Worm (Caenorhabditis elegans) whole organism, L3 larva: Measurements from ENCODE around the gene lpr-3.
A peak's percentile ranks its signal among the peaks of the same experiment; 100 is the strongest.

Experiments
- R02D3.7 ChIP-seq: fragments of 150-350 bp; optimal IDR thresholded peaks from 2 replicates; lab custom pipeline; 2014; ENCODE audit warnings: missing biosample characterization, missing genetic modification characterization
- ZK546.5 ChIP-seq: sonication (generic microtip); optimal IDR thresholded peaks from 2 replicates; lab custom pipeline; 2017; ENCODE audit warnings: missing biosample characterization, missing genetic modification characterization
- aly-2 ChIP-seq: fragments of 150-350 bp; optimal IDR thresholded peaks from 2 replicates; lab custom pipeline; 2014; ENCODE audit warnings: missing biosample characterization, missing genetic modification characterization
- ama-1 ChIP-seq: fragments of 150-350 bp; optimal IDR thresholded peaks from 2 replicates; lab custom pipeline; 2018
- ceh-16 ChIP-seq: sonication (generic microtip); optimal IDR thresholded peaks from 2 replicates; lab custom pipeline; 2017; ENCODE audit warnings: missing biosample characterization, missing genetic modification characterization
- ceh-28 ChIP-seq: fragments of 150-350 bp; optimal IDR thresholded peaks from 2 replicates; lab custom pipeline; 2014; ENCODE audit warnings: missing biosample characterization, missing genetic modification reagents, missing genetic modification characterization
- ceh-82 ChIP-seq: fragments of 150-350 bp; optimal IDR thresholded peaks from 2 replicates; lab custom pipeline; 2014; ENCODE audit warnings: missing biosample characterization, missing genetic modification characterization
- ceh-9 ChIP-seq: sonication (generic microtip); optimal IDR thresholded peaks from 2 replicates; lab custom pipeline; 2018; ENCODE audit warnings: missing biosample characterization, missing genetic modification characterization
- daf-12 ChIP-seq: fragments of 150-350 bp; optimal IDR thresholded peaks from 2 replicates; lab custom pipeline; 2014; ENCODE audit warnings: missing biosample characterization, missing genetic modification reagents, missing genetic modification characterization
- egl-27 ChIP-seq: sonication (generic microtip); optimal IDR thresholded peaks from 4 replicates; lab custom pipeline; 2017; ENCODE audit warnings: missing biosample characterization, missing genetic modification reagents, missing genetic modification characterization
- egl-5 ChIP-seq: fragments of 150-350 bp; optimal IDR thresholded peaks from 2 replicates; lab custom pipeline; 2017; ENCODE audit warnings: missing biosample characterization, missing genetic modification reagents, missing genetic modification characterization, inconsistent platforms
- elt-1 ChIP-seq: fragments of 150-350 bp; optimal IDR thresholded peaks from 2 replicates; lab custom pipeline; 2014; ENCODE audit warnings: missing biosample characterization, missing genetic modification characterization
- elt-2 ChIP-seq: sonication (generic microtip); optimal IDR thresholded peaks from 2 replicates; lab custom pipeline; 2016; ENCODE audit warnings: missing genetic modification reagents, mild to moderate bottlenecking, missing genetic modification characterization, missing compliant biosample characterization
- elt-3 ChIP-seq, 3 experiments: fragments of 150-350 bp in 1 of 3; sonication (generic microtip) in 2 of 3; optimal IDR thresholded peaks; 2 replicates in 2 of 3; 4 replicates in 1 of 3; lab custom pipeline; 2014 to 2017; ENCODE audit warnings: missing biosample characterization in 3 of 3, missing genetic modification characterization in 3 of 3
- eor-1 ChIP-seq, 2 experiments: fragments of 150-350 bp; optimal IDR thresholded peaks; 2 replicates each; lab custom pipeline; 2014 to 2018; ENCODE audit warnings: missing biosample characterization in 2 of 2, missing genetic modification characterization in 2 of 2
- fkh-10 ChIP-seq: sonication (generic microtip); optimal IDR thresholded peaks from 2 replicates; lab custom pipeline; 2017; ENCODE audit warnings: missing biosample characterization, missing genetic modification reagents, missing genetic modification characterization
- fkh-2 ChIP-seq: fragments of 150-350 bp; optimal IDR thresholded peaks from 2 replicates; lab custom pipeline; 2014; ENCODE audit warnings: missing biosample characterization, missing genetic modification reagents, missing genetic modification characterization
- fos-1 ChIP-seq: fragments of 150-350 bp; optimal IDR thresholded peaks from 2 replicates; lab custom pipeline; 2014; ENCODE audit warnings: missing biosample characterization, missing genetic modification characterization
- hmg-11 ChIP-seq: sonication (generic microtip); optimal IDR thresholded peaks from 2 replicates; lab custom pipeline; 2016; ENCODE audit warnings: missing genetic modification characterization, missing compliant biosample characterization
- jun-1 ChIP-seq: fragments of 150-350 bp; optimal IDR thresholded peaks from 2 replicates; lab custom pipeline; 2014; ENCODE audit warnings: missing biosample characterization, missing genetic modification reagents, missing genetic modification characterization
- lin-15B ChIP-seq: fragments of 150-350 bp; optimal IDR thresholded peaks from 2 replicates; lab custom pipeline; 2014; ENCODE audit warnings: missing biosample characterization, missing genetic modification characterization
- lin-39 ChIP-seq: fragments of 150-350 bp; optimal IDR thresholded peaks from 2 replicates; lab custom pipeline; 2018; ENCODE audit warnings: missing biosample characterization, missing genetic modification reagents, missing genetic modification characterization
- lsy-12 ChIP-seq: sonication (generic microtip); optimal IDR thresholded peaks from 2 replicates; lab custom pipeline; 2016; ENCODE audit warnings: mild to moderate bottlenecking, missing genetic modification characterization, missing compliant biosample characterization
- mdl-1 ChIP-seq: fragments of 150-350 bp; optimal IDR thresholded peaks from 2 replicates; lab custom pipeline; 2014; ENCODE audit warnings: missing biosample characterization, missing genetic modification characterization
- mml-1 ChIP-seq: fragments of 150-350 bp; sonication (generic microtip); optimal IDR thresholded peaks from 3 replicates; lab custom pipeline; 2014; ENCODE audit warnings: missing biosample characterization, missing genetic modification characterization
- nfya-1 ChIP-seq: sonication (generic microtip); optimal IDR thresholded peaks from 2 replicates; lab custom pipeline; 2017; ENCODE audit warnings: missing genetic modification characterization, mild to moderate bottlenecking, missing compliant biosample characterization, antibody characterized with exemption, moderate library complexity; ENCODE audit not compliant: insufficient read depth
- nhr-11 ChIP-seq: fragments of 150-350 bp; optimal IDR thresholded peaks from 2 replicates; lab custom pipeline; 2014; ENCODE audit warnings: missing biosample characterization, missing genetic modification characterization
- nhr-12 ChIP-seq: fragments of 150-350 bp; optimal IDR thresholded peaks from 2 replicates; lab custom pipeline; 2014; ENCODE audit warnings: missing biosample characterization, missing genetic modification characterization
- nhr-23 ChIP-seq: fragments of 150-350 bp; optimal IDR thresholded peaks from 2 replicates; lab custom pipeline; 2014; ENCODE audit warnings: missing biosample characterization, missing genetic modification reagents, missing genetic modification characterization
- nhr-237 ChIP-seq: fragments of 150-350 bp; optimal IDR thresholded peaks from 2 replicates; lab custom pipeline; 2014; ENCODE audit warnings: missing biosample characterization, missing genetic modification characterization
- nhr-25 ChIP-seq: sonication (generic microtip); optimal IDR thresholded peaks from 2 replicates; lab custom pipeline; 2017; ENCODE audit warnings: missing biosample characterization, missing genetic modification characterization
- nhr-28 ChIP-seq: fragments of 150-350 bp; optimal IDR thresholded peaks from 2 replicates; lab custom pipeline; 2014; ENCODE audit warnings: missing biosample characterization, missing genetic modification characterization
- nhr-43 ChIP-seq: sonication (generic microtip); optimal IDR thresholded peaks from 2 replicates; lab custom pipeline; 2016; ENCODE audit warnings: mild to moderate bottlenecking, missing genetic modification characterization, missing compliant biosample characterization; ENCODE audit not compliant: poor library complexity, severe bottlenecking
- nhr-67 ChIP-seq: fragments of 150-350 bp; optimal IDR thresholded peaks from 2 replicates; lab custom pipeline; 2014; ENCODE audit warnings: missing biosample characterization, missing genetic modification characterization
- nhr-76 ChIP-seq: fragments of 150-350 bp; sonication (generic microtip); optimal IDR thresholded peaks from 5 replicates; lab custom pipeline; 2014; ENCODE audit warnings: missing biosample characterization, missing genetic modification characterization
- nhr-77 ChIP-seq: fragments of 150-350 bp; optimal IDR thresholded peaks from 2 replicates; lab custom pipeline; 2014; ENCODE audit warnings: missing biosample characterization, missing genetic modification characterization
- pha-4 ChIP-seq: fragments of 150-350 bp; optimal IDR thresholded peaks from 2 replicates; lab custom pipeline; 2014; ENCODE audit warnings: missing biosample characterization, missing genetic modification reagents, missing genetic modification characterization
- pqm-1 ChIP-seq: fragments of 150-350 bp; optimal IDR thresholded peaks from 2 replicates; lab custom pipeline; 2017; ENCODE audit warnings: missing biosample characterization, missing genetic modification characterization, inconsistent platforms
- sea-2 ChIP-seq: fragments of 150-350 bp; sonication (generic microtip); optimal IDR thresholded peaks from 4 replicates; lab custom pipeline; 2014; ENCODE audit warnings: missing biosample characterization, missing genetic modification reagents, missing genetic modification characterization
- skn-1 ChIP-seq: fragments of 150-350 bp; optimal IDR thresholded peaks from 2 replicates; lab custom pipeline; 2014; ENCODE audit warnings: missing biosample characterization, missing genetic modification characterization
- snpc-4 ChIP-seq: fragments of 150-350 bp; optimal IDR thresholded peaks from 2 replicates; lab custom pipeline; 2014; ENCODE audit warnings: missing biosample characterization, missing genetic modification characterization
- tbx-2 ChIP-seq: sonication (generic microtip); optimal IDR thresholded peaks from 2 replicates; lab custom pipeline; 2016; ENCODE audit warnings: mild to moderate bottlenecking, missing genetic modification characterization, missing compliant biosample characterization
- unc-39 ChIP-seq: sonication (generic microtip); optimal IDR thresholded peaks from 4 replicates; lab custom pipeline; 2017; ENCODE audit warnings: missing biosample characterization, missing genetic modification characterization
- unc-62 ChIP-seq: fragments of 150-350 bp; sonication (generic microtip); optimal IDR thresholded peaks from 4 replicates; lab custom pipeline; 2014; ENCODE audit warnings: missing biosample characterization, missing genetic modification reagents, missing genetic modification characterization
- zag-1 ChIP-seq: fragments of 150-350 bp; optimal IDR thresholded peaks from 2 replicates; lab custom pipeline; 2014; ENCODE audit warnings: missing biosample characterization, missing genetic modification characterization
- ztf-11 ChIP-seq: fragments of 150-350 bp; optimal IDR thresholded peaks from 2 replicates; lab custom pipeline; 2014; ENCODE audit warnings: missing biosample characterization, missing genetic modification characterization
- ztf-4 ChIP-seq: fragments of 150-350 bp; optimal IDR thresholded peaks from 2 replicates; lab custom pipeline; 2014; ENCODE audit warnings: missing biosample characterization, missing genetic modification characterization

Gene lpr-3

ce11 chrX:11085162-11085561 is 28.0 kb downstream of the lpr-3 start, which contains the start of gene W04G3.7:
W04G3.7 (minus strand) TSS chrX:11085262.
- TF ChIP-seq nfya-1 (tag; lab: Kevin White, UChicago) (no peak), aly-2 (no peak), fos-1 (tag; lab: Kevin White, UChicago) (no peak), mdl-1 (tag; lab: Kevin White, UChicago) (no peak), daf-12 (tag; lab: Kevin White, UChicago) (no peak), elt-3 (tag; optimal IDR thresholded peaks at IDR 0.05; lab: Kevin White, UChicago) (no peak), nhr-25 (tag; lab: Kevin White, UChicago) (no peak), lin-15B (no peak), ztf-4 (tag; lab: Kevin White, UChicago) (no peak)

- TF ChIP-seq pqm-1 (tag; lab: Kevin White, UChicago) (peak; percentile 40), fkh-2 (no peak), hmg-11 (tag; lab: Kevin White, UChicago) (no peak), elt-2 (peak; percentile 50)
These were observed 31.8 kb downstream of the lpr-3 start, which contains the start of gene W04G3.11 for ce11 chrX:11088952-11089351. W04G3.11 (plus strand) TSS chrX:11089195.

ce11 chrX:11093985-11094593 is 36.9 kb downstream of the lpr-3 start:
- TF ChIP-seq pha-4 (tag; lab: Kevin White, UChicago) (peak; percentile 99), ztf-4 (tag; lab: Kevin White, UChicago) (peak; percentile 94), ceh-28 (tag; lab: Kevin White, UChicago) (peak; percentile 100), jun-1 (tag; lab: Kevin White, UChicago) (peak; percentile 100), ztf-11 (tag; lab: Kevin White, UChicago) (peak; percentile 79), elt-2 (peak; percentile 90), elt-1 (tag; lab: Kevin White, UChicago) (peak; percentile 75), zag-1 (tag; lab: Kevin White, UChicago) (peak; percentile 99), eor-1 (tag; optimal IDR thresholded peaks at IDR 0.05; lab: Kevin White, UChicago) (peak in 1 of 2 experiments; percentile 87), egl-27 (tag; lab: Kevin White, UChicago) (peak; percentile 98), daf-12 (tag; lab: Kevin White, UChicago) (peak; percentile 100), nhr-23 (tag; lab: Kevin White, UChicago) (peak; percentile 100), egl-5 (peak; percentile 100), nhr-28 (tag; lab: Kevin White, UChicago) (peak; percentile 99), snpc-4 (tag; lab: Kevin White, UChicago) (peak; percentile 95), elt-3 (tag; optimal IDR thresholded peaks at IDR 0.05; lab: Kevin White, UChicago) (peak; percentile 98 to 100 (median 100)), hmg-11 (tag; lab: Kevin White, UChicago) (peak; percentile 99), nhr-43 (tag; lab: Kevin White, UChicago) (peak; percentile 99), sea-2 (GFP tag; lab: Kevin White, UChicago) (peak; percentile 32), lsy-12 (tag; lab: Kevin White, UChicago) (peak; percentile 99), unc-62 (peak; percentile 99), aly-2 (peak; percentile 99), nhr-67 (tag; lab: Kevin White, UChicago) (peak; percentile 77), nhr-12 (tag; lab: Kevin White, UChicago) (peak; percentile 58), mml-1 (tag; lab: Kevin White, UChicago) (no peak), pqm-1 (tag; lab: Kevin White, UChicago) (peak; percentile 92), ZK546.5 (tag; lab: Kevin White, UChicago) (peak; percentile 77), tbx-2 (peak; percentile 99), nfya-1 (tag; lab: Kevin White, UChicago) (peak; percentile 98), ceh-82 (tag; lab: Kevin White, UChicago) (peak; percentile 100), nhr-76 (tag; lab: Kevin White, UChicago) (peak; percentile 93), lin-39 (tag; lab: Kevin White, UChicago) (peak; percentile 99), fos-1 (tag; lab: Kevin White, UChicago) (peak; percentile 98), fkh-2 (peak; percentile 99), nhr-237 (tag; lab: Kevin White, UChicago) (peak; percentile 100), ceh-9 (tag; lab: Kevin White, UChicago) (peak; percentile 97), ceh-16 (tag; lab: Kevin White, UChicago) (peak; percentile 88), nhr-25 (tag; lab: Kevin White, UChicago) (peak; percentile 99), skn-1 (tag; lab: Kevin White, UChicago) (peak; percentile 98), R02D3.7 (peak; percentile 97), nhr-77 (tag; lab: Kevin White, UChicago) (peak; percentile 100), fkh-10 (GFP tag; lab: Kevin White, UChicago) (peak; percentile 98), mdl-1 (tag; lab: Kevin White, UChicago) (peak; percentile 91), unc-39 (tag; lab: Kevin White, UChicago) (peak; percentile 75), lin-15B (peak; percentile 56), ama-1 (no peak), nhr-11 (tag; lab: Kevin White, UChicago) (peak; percentile 99)
